Fruit fly (Drosophila melanogaster) whole organism, pupa: ENCODE measurements around the gene CG10513.
A peak's percentile ranks its signal among the peaks of the same experiment; 100 is the strongest.

Experiments
- CG10348 ChIP-seq: fragments of 200-800 bp; sonication (Bioruptor generic); IDR thresholded peaks from 2 replicates; pipeline ENCODE4 v1.3.6; 2022; ENCODE audit warnings: missing biosample characterization, missing genetic modification characterization
- CG12605 ChIP-seq: fragments of 200-800 bp; sonication (Bioruptor generic); IDR thresholded peaks from 2 replicates; pipeline ENCODE4 v1.3.6; 2022; ENCODE audit warnings: missing biosample characterization, missing genetic modification characterization
- CG13204 ChIP-seq: fragments of 200-800 bp; sonication (Bioruptor generic); optimal IDR thresholded peaks from 2 replicates; lab custom pipeline; 2018; ENCODE audit warnings: missing biosample characterization, mild to moderate bottlenecking, missing genetic modification characterization, moderate library complexity
- CG14655 ChIP-seq: fragments of 200-800 bp; sonication (Bioruptor generic); optimal IDR thresholded peaks from 3 replicates; lab custom pipeline; 2017; ENCODE audit warnings: mild to moderate bottlenecking, missing biosample characterization, missing genetic modification reagents, missing genetic modification characterization
- CG15710 ChIP-seq: fragments of 200-800 bp; sonication (Bioruptor generic); optimal IDR thresholded peaks from 2 replicates; lab custom pipeline; 2018; ENCODE audit warnings: missing biosample characterization, mild to moderate bottlenecking, missing genetic modification characterization, moderate library complexity
- CG17806 ChIP-seq: fragments of 200-800 bp; sonication (Bioruptor generic); optimal IDR thresholded peaks from 2 replicates; lab custom pipeline; 2018; ENCODE audit warnings: missing biosample characterization, mild to moderate bottlenecking, missing genetic modification characterization, moderate library complexity
- CG32121 ChIP-seq: fragments of 200-800 bp; sonication (Bioruptor generic); IDR thresholded peaks from 2 replicates; pipeline ENCODE4 v1.3.6; 2022; ENCODE audit warnings: missing biosample characterization, missing genetic modification characterization
- CG34367 ChIP-seq: fragments of 200-800 bp; sonication (Bioruptor generic); optimal IDR thresholded peaks from 2 replicates; lab custom pipeline; 2018; ENCODE audit warnings: missing biosample characterization, mild to moderate bottlenecking, missing genetic modification characterization
- CG4496 ChIP-seq: fragments of 200-800 bp; sonication (Bioruptor generic); IDR thresholded peaks from 3 replicates; pipeline ENCODE4 v1.3.6; 2022; ENCODE audit warnings: missing biosample characterization, missing genetic modification characterization
- CG8159 ChIP-seq: fragments of 200-800 bp; sonication (Bioruptor generic); optimal IDR thresholded peaks from 3 replicates; lab custom pipeline; 2018; ENCODE audit warnings: missing biosample characterization, mild to moderate bottlenecking, missing genetic modification characterization, moderate library complexity
- CG8301 ChIP-seq: fragments of 200-800 bp; sonication (Bioruptor generic); optimal IDR thresholded peaks from 2 replicates; lab custom pipeline; 2018; ENCODE audit warnings: missing biosample characterization, mild to moderate bottlenecking, missing genetic modification characterization
- CG9948 ChIP-seq: fragments of 200-800 bp; sonication (Bioruptor generic); optimal IDR thresholded peaks from 2 replicates; lab custom pipeline; 2018; ENCODE audit warnings: missing biosample characterization, mild to moderate bottlenecking, missing genetic modification characterization, moderate library complexity
- D1 ChIP-seq: fragments of 200-800 bp; sonication (Bioruptor generic); optimal IDR thresholded peaks from 2 replicates; lab custom pipeline; 2018; ENCODE audit warnings: missing biosample characterization, mild to moderate bottlenecking, missing genetic modification characterization, moderate library complexity
- EcR ChIP-seq: fragments of 200-800 bp; sonication (Bioruptor generic); optimal IDR thresholded peaks from 3 replicates; lab custom pipeline; 2019; ENCODE audit warnings: missing biosample characterization, missing genetic modification characterization, mild to moderate bottlenecking, moderate library complexity, missing genetic modification reagents
- Ets98B ChIP-seq: fragments of 200-800 bp; sonication (Bioruptor generic); IDR thresholded peaks from 2 replicates; pipeline ENCODE4 v1.3.6; 2022; ENCODE audit warnings: missing biosample characterization, missing genetic modification characterization
- Pif1A ChIP-seq: fragments of 200-800 bp; sonication (Bioruptor generic); optimal IDR thresholded peaks from 3 replicates; lab custom pipeline; 2016; ENCODE audit warnings: missing biosample characterization, missing genetic modification characterization
- Pif1B ChIP-seq: fragments of 200-800 bp; sonication (Bioruptor generic); optimal IDR thresholded peaks from 3 replicates; lab custom pipeline; 2016; ENCODE audit warnings: missing biosample characterization, missing genetic modification characterization
- Snoo ChIP-seq: fragments of 200-800 bp; sonication (Bioruptor generic); optimal IDR thresholded peaks from 3 replicates; lab custom pipeline; 2017; ENCODE audit warnings: missing biosample characterization, mild to moderate bottlenecking, missing genetic modification characterization, inconsistent platforms
- fd96Ca ChIP-seq: fragments of 200-800 bp; sonication (Bioruptor generic); IDR thresholded peaks from 3 replicates; pipeline ENCODE4 v1.3.6; 2022; ENCODE audit warnings: missing biosample characterization, missing genetic modification characterization
- gl ChIP-seq: fragments of 200-800 bp; sonication (Bioruptor generic); optimal IDR thresholded peaks from 2 replicates; lab custom pipeline; 2018; ENCODE audit warnings: missing biosample characterization, mild to moderate bottlenecking, missing genetic modification characterization
- rn ChIP-seq: fragments of 200-800 bp; sonication (Bioruptor generic); IDR thresholded peaks from 2 replicates; pipeline ENCODE4 v1.3.6; 2022; ENCODE audit warnings: missing biosample characterization, missing genetic modification characterization

The CG10513 gene

dm6 chr3R:25237314-25237713, 39.7 kb downstream of the CG10513 start, which contains the start of gene Jhbp7:
Gene Jhbp7, plus strand, starts transcription at chr3R:25237614.
- TF ChIP-seq EcR (GFP tag; lab: Kevin White, UChicago): peak; percentile 81
- TF ChIP-seq CG8301 (tag; lab: Kevin White, UChicago): no peak

dm6 chr3R:25236121-25236520, 40.9 kb downstream of the CG10513 start:
- TF ChIP-seq CG13204 (GFP tag; lab: Kevin White, UChicago) (no peak), CG9948 (tag; lab: Kevin White, UChicago) (no peak), CG4496 (GFP tag; lab: Robert Waterston, UW) (no peak), Ets98B (GFP tag; lab: Robert Waterston, UW) (no peak), CG8301 (tag; lab: Kevin White, UChicago) (no peak), CG17806 (tag; lab: Kevin White, UChicago) (no peak), CG12605 (no peak), CG34367 (tag; lab: Kevin White, UChicago) (no peak), rn (GFP tag; lab: Robert Waterston, UW) (no peak), CG15710 (tag; lab: Kevin White, UChicago) (no peak), CG32121 (GFP tag; lab: Robert Waterston, UW) (no peak), CG14655 (GFP tag; lab: Kevin White, UChicago) (no peak)

DNA sequence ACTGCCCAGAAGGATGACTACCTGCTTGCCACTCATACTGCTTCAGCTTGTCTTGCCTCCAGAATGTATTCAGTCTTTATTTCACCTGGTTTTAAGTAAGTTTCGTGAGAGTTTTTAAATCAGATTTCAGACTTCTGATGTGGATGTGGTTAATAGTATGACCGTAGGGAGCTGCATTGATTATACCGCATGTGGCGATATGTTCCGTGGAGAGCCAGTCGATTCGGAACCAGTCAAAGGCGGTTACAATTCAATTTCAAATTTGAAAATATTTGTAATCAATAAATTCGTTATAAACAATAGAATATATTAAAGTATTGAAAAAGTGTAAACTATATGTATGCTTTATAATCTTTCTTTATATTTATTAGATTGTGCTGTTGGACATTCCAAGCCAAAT, 41.6 kb downstream of the CG10513 start, which contains the start of gene Sil1:
Sil1 (minus strand) TSS at position 168 of the 400 bp plus-strand sequence.
- no peak for TF ChIP-seq CG10348 (GFP tag; lab: Robert Waterston, UW)
- TF ChIP-seq CG9948 (tag; lab: Kevin White, UChicago): no peak
- TF ChIP-seq CG4496 (GFP tag; lab: Robert Waterston, UW): no peak
- no peak for TF ChIP-seq Snoo (tag; lab: Kevin White, UChicago)
- no peak for TF ChIP-seq EcR (GFP tag; lab: Kevin White, UChicago)
- no peak for TF ChIP-seq CG17806 (tag; lab: Kevin White, UChicago)
- TF ChIP-seq CG32121 (GFP tag; lab: Robert Waterston, UW): no peak
- no peak for TF ChIP-seq CG8301 (tag; lab: Kevin White, UChicago)
- TF ChIP-seq CG12605: no peak
- TF ChIP-seq CG34367 (tag; lab: Kevin White, UChicago): no peak
- no peak for TF ChIP-seq CG15710 (tag; lab: Kevin White, UChicago)
- no peak for TF ChIP-seq CG13204 (GFP tag; lab: Kevin White, UChicago)
- TF ChIP-seq rn (GFP tag; lab: Robert Waterston, UW): no peak
- no peak for TF ChIP-seq Pif1B (GFP tag; lab: Kevin White, UChicago)
- TF ChIP-seq Pif1A (GFP tag; lab: Kevin White, UChicago): no peak
- no peak for TF ChIP-seq D1
- no peak for TF ChIP-seq fd96Ca (GFP tag; lab: Robert Waterston, UW)
- TF ChIP-seq, all 21 proteins: peak for 0

dm6 chr3R:25232271-25232989, 44.6 kb downstream of the CG10513 start, which contains the start of gene Cad96Cb:
Gene Cad96Cb, minus strand, starts transcription at chr3R:25232321.
- TF ChIP-seq Pif1B (GFP tag; lab: Kevin White, UChicago) (peak; percentile 90), rn (GFP tag; lab: Robert Waterston, UW) (peak; percentile 54), CG32121 (GFP tag; lab: Robert Waterston, UW) (peak; percentile 71; the same call in 1 of the 2 replicates), CG34367 (tag; lab: Kevin White, UChicago) (peak; percentile 82), CG15710 (tag; lab: Kevin White, UChicago) (peak; percentile 91), D1 (peak; percentile 73), EcR (GFP tag; lab: Kevin White, UChicago) (no peak), Pif1A (GFP tag; lab: Kevin White, UChicago) (peak; percentile 93), CG8301 (tag; lab: Kevin White, UChicago) (peak; percentile 94), CG8159 (tag; lab: Kevin White, UChicago) (peak; percentile 92), CG13204 (GFP tag; lab: Kevin White, UChicago) (peak; percentile 67), CG10348 (GFP tag; lab: Robert Waterston, UW) (0 out of 2 replicates have a peak, but pooled peaks have one; percentile 7), CG4496 (GFP tag; lab: Robert Waterston, UW) (peak; percentile 76; the same call in 2 of the 3 replicates), CG14655 (GFP tag; lab: Kevin White, UChicago) (peak; percentile 97), CG12605 (peak; percentile 49), CG17806 (tag; lab: Kevin White, UChicago) (peak; percentile 84), gl (tag; lab: Kevin White, UChicago) (peak; percentile 68), Snoo (tag; lab: Kevin White, UChicago) (peak; percentile 92), fd96Ca (GFP tag; lab: Robert Waterston, UW) (peak; percentile 56), Ets98B (GFP tag; lab: Robert Waterston, UW) (peak; percentile 64), CG9948 (tag; lab: Kevin White, UChicago) (peak; percentile 92)
- TF ChIP-seq, all 21 proteins: peak for 20
